Fruit fly (Drosophila melanogaster): ENCODE results near the gene CG31464.

Gene CG31464

dm6 chr3R:8303848-8304247 is 12.8 kb downstream of the CG31464 start, which contains the start of gene nac (continued):
- TF ChIP-seq CG4617 (GFP tag; optimal IDR thresholded peaks at IDR 0.05; ENCODE audit: borderline replicate concordance) = no peak
- no peak for TF ChIP-seq unc-4 (GFP tag; IDR thresholded peaks at IDR 0.05; ENCODE audit: partially characterized antibody)
- peak; percentile 19 for TF ChIP-seq CG15479 (GFP tag; optimal IDR thresholded peaks at IDR 0.05)
- peak; percentile 19; the same call in 1 of the 2 replicates for TF ChIP-seq HLH3B (GFP tag; IDR thresholded peaks at IDR 0.05)
- TF ChIP-seq CG9876 (GFP tag; optimal IDR thresholded peaks at IDR 0.05) = no peak
- TF ChIP-seq ab (GFP tag; optimal IDR thresholded peaks at IDR 0.05) = no peak
- no peak for TF ChIP-seq CG14050 (GFP tag; IDR thresholded peaks at IDR 0.05)
- TF ChIP-seq al (GFP tag; IDR thresholded peaks at IDR 0.05) = no peak
- TF ChIP-seq Eip74EF (GFP tag; optimal IDR thresholded peaks at IDR 0.05) = no peak
- TF ChIP-seq Trl (optimal IDR thresholded peaks at IDR 0.05) = no peak
- no peak for TF ChIP-seq Trl (GFP tag; optimal IDR thresholded peaks at IDR 0.05)
- peak; percentile 1 to 9 for TF ChIP-seq dpn (GFP tag; optimal IDR thresholded peaks at IDR 0.05)
- no peak for TF ChIP-seq MTF-1 (GFP tag; optimal IDR thresholded peaks at IDR 0.05; ENCODE audit: borderline replicate concordance)
- TF ChIP-seq CG13894 (tag; optimal IDR thresholded peaks at IDR 0.05) = no peak
- no peak for TF ChIP-seq Aef1 (GFP tag; IDR thresholded peaks at IDR 0.05)
- TF ChIP-seq Xbp1 (GFP tag; optimal IDR thresholded peaks at IDR 0.05) = peak; percentile 28
- TF ChIP-seq phol (tag; optimal IDR thresholded peaks at IDR 0.05) = no peak
- TF ChIP-seq CG2678 (tag; optimal IDR thresholded peaks at IDR 0.05) = no peak
- no peak for TF ChIP-seq gfzf (GFP tag; optimal IDR thresholded peaks at IDR 0.05)
- TF ChIP-seq Tbp (GFP tag; optimal IDR thresholded peaks at IDR 0.05) = no peak
- peak; percentile 17 for TF ChIP-seq CG12391 (tag; optimal IDR thresholded peaks at IDR 0.05)
- TF ChIP-seq fd64A (GFP tag; optimal IDR thresholded peaks at IDR 0.05) = no peak
- TF ChIP-seq HmgD (GFP tag; optimal IDR thresholded peaks at IDR 0.05) = no peak
- TF ChIP-seq CG13624 (GFP tag; optimal IDR thresholded peaks at IDR 0.05) = peak; percentile 28
- no peak for TF ChIP-seq CG1529 (GFP tag; optimal IDR thresholded peaks at IDR 0.05)
- TF ChIP-seq pzg (GFP tag; optimal IDR thresholded peaks at IDR 0.05) = peak; percentile 9
- TF ChIP-seq CG10979 (tag; optimal IDR thresholded peaks at IDR 0.05) = no peak
- TF ChIP-seq Atf-2 (GFP tag; optimal IDR thresholded peaks at IDR 0.05) = no peak
- TF ChIP-seq Ada2b (GFP tag; IDR thresholded peaks at IDR 0.05) = no peak
- no peak for TF ChIP-seq D19B (GFP tag; optimal IDR thresholded peaks at IDR 0.05)
- no peak for TF ChIP-seq lola (GFP tag; optimal IDR thresholded peaks at IDR 0.05)
- peak; percentile 41 for TF ChIP-seq HmgZ (tag; optimal IDR thresholded peaks at IDR 0.05)
- no peak for TF ChIP-seq Chrac-16 (GFP tag; optimal IDR thresholded peaks at IDR 0.05)
- no peak for TF ChIP-seq ham (GFP tag; IDR thresholded peaks at IDR 0.05)
- no peak for TF ChIP-seq Hsf (GFP tag; optimal IDR thresholded peaks at IDR 0.05)
- TF ChIP-seq CG10274 (GFP tag; optimal IDR thresholded peaks at IDR 0.05) = no peak
- no peak for TF ChIP-seq ken (GFP tag; IDR thresholded peaks at IDR 0.05)
- TF ChIP-seq CG10366 (GFP tag; IDR thresholded peaks at IDR 0.05) = 0 out of 2 replicates have a peak, but pooled peaks have one; percentile 20
- no peak for TF ChIP-seq abd-A (tag; optimal IDR thresholded peaks at IDR 0.05)
- no peak for TF ChIP-seq CG6272 (GFP tag; IDR thresholded peaks at IDR 0.05)
- TF ChIP-seq p53 (GFP tag; optimal IDR thresholded peaks at IDR 0.05) = no peak
- no peak for TF ChIP-seq az2 (GFP tag; optimal IDR thresholded peaks at IDR 0.05)
- no peak for TF ChIP-seq Neu2 (GFP tag; optimal IDR thresholded peaks at IDR 0.05; ENCODE audit: borderline replicate concordance)
- TF ChIP-seq CG2120 (GFP tag; optimal IDR thresholded peaks at IDR 0.05) = peak; percentile 34
- no peak for TF ChIP-seq Atf3 (GFP tag; optimal IDR thresholded peaks at IDR 0.05)
- no peak for TF ChIP-seq CG6813 (GFP tag; optimal IDR thresholded peaks at IDR 0.05)
- TF ChIP-seq sens (GFP tag) = no peak
- TF ChIP-seq grn (GFP tag; optimal IDR thresholded peaks at IDR 0.05) = no peak
- peak; percentile 65 for TF ChIP-seq CG34376 (GFP tag; optimal IDR thresholded peaks at IDR 0.05)
- TF ChIP-seq odd (GFP tag; optimal IDR thresholded peaks at IDR 0.05) = no peak
- TF ChIP-seq CG1792 (GFP tag; optimal IDR thresholded peaks at IDR 0.05) = no peak
- TF ChIP-seq H15 (GFP tag; IDR thresholded peaks at IDR 0.05) = no peak
